Fruit fly (Drosophila melanogaster) whole organism, embryonic: ENCODE measurements around the gene CG34180.
A peak's percentile ranks its signal among the peaks of the same experiment; 100 is the strongest.

Source experiments
- Antp ChIP-seq: fragments of 200-800 bp; sonication (Bioruptor generic); optimal IDR thresholded peaks from 3 replicates; lab custom pipeline; 2016; ENCODE audit warnings: missing biosample characterization, missing genetic modification characterization
- BtbVII ChIP-seq: fragments of 200-800 bp; sonication (Bioruptor generic); optimal IDR thresholded peaks from 3 replicates; lab custom pipeline; 2017; ENCODE audit warnings: missing biosample characterization, mild to moderate bottlenecking, missing genetic modification characterization
- C15 ChIP-seq: fragments of 200-800 bp; sonication (Bioruptor generic); IDR thresholded peaks from 3 replicates; pipeline ENCODE4 v1.3.6; 2022; ENCODE audit warnings: missing biosample characterization, missing genetic modification characterization
- CG1024 ChIP-seq: fragments of 200-800 bp; sonication (Bioruptor generic); IDR thresholded peaks from 2 replicates; pipeline ENCODE4 v1.3.6; 2022; ENCODE audit warnings: missing biosample characterization, missing genetic modification characterization
- CG10366 ChIP-seq: fragments of 200-800 bp; sonication (Bioruptor generic); IDR thresholded peaks from 2 replicates; pipeline ENCODE4 v1.3.6; 2022; ENCODE audit warnings: missing biosample characterization, missing genetic modification characterization
- CG10654 ChIP-seq: fragments of 200-800 bp; sonication (Bioruptor generic); optimal IDR thresholded peaks from 2 replicates; lab custom pipeline; 2016; ENCODE audit warnings: missing biosample characterization, missing genetic modification characterization
- CG10959 ChIP-seq: fragments of 200-800 bp; sonication (Bioruptor generic); IDR thresholded peaks from 2 replicates; pipeline ENCODE4 v1.3.6; 2022; ENCODE audit warnings: missing biosample characterization, missing genetic modification characterization
- CG10979 ChIP-seq: fragments of 200-800 bp; sonication (Bioruptor generic); optimal IDR thresholded peaks from 2 replicates; lab custom pipeline; 2018; ENCODE audit warnings: missing biosample characterization, mild to moderate bottlenecking, missing genetic modification characterization, moderate library complexity
- CG12155 ChIP-seq: fragments of 200-800 bp; sonication (Bioruptor generic); optimal IDR thresholded peaks from 3 replicates; lab custom pipeline; 2016; ENCODE audit warnings: missing biosample characterization, missing genetic modification characterization
- CG13296 ChIP-seq: fragments of 200-800 bp; sonication (Bioruptor generic); optimal IDR thresholded peaks from 3 replicates; lab custom pipeline; 2018; ENCODE audit warnings: missing biosample characterization, mild to moderate bottlenecking, missing genetic modification characterization
- CG17912 ChIP-seq: fragments of 200-800 bp; sonication (Bioruptor generic); optimal IDR thresholded peaks from 2 replicates; lab custom pipeline; 2018; ENCODE audit warnings: missing biosample characterization, mild to moderate bottlenecking, missing genetic modification characterization
- CG18262 ChIP-seq: fragments of 200-800 bp; optimal IDR thresholded peaks from 3 replicates; lab custom pipeline; 2019; ENCODE audit warnings: missing biosample characterization, mild to moderate bottlenecking, missing genetic modification characterization, moderate library complexity
- CG18599 ChIP-seq: fragments of 200-800 bp; sonication (Bioruptor generic); optimal IDR thresholded peaks from 3 replicates; lab custom pipeline; 2017; ENCODE audit warnings: missing biosample characterization, missing genetic modification characterization, mild to moderate bottlenecking, moderate library complexity, missing genetic modification reagents
- CG2199 ChIP-seq: fragments of 200-800 bp; sonication (Bioruptor generic); IDR thresholded peaks from 3 replicates; pipeline ENCODE4 v1.3.6; 2022; ENCODE audit warnings: missing biosample characterization, missing genetic modification characterization
- CG3847 ChIP-seq: fragments of 200-800 bp; sonication (Bioruptor generic); IDR thresholded peaks from 2 replicates; pipeline ENCODE4 v1.3.6; 2022; ENCODE audit warnings: missing biosample characterization, missing genetic modification characterization
- CG5953 ChIP-seq: fragments of 200-800 bp; sonication (Bioruptor generic); IDR thresholded peaks from 2 replicates; pipeline ENCODE4 v1.3.6; 2022; ENCODE audit warnings: missing biosample characterization, missing genetic modification characterization
- CG6654 ChIP-seq: fragments of 200-800 bp; sonication (Bioruptor generic); optimal IDR thresholded peaks from 2 replicates; lab custom pipeline; 2017; ENCODE audit warnings: missing biosample characterization, mild to moderate bottlenecking, missing genetic modification characterization
- CG6791 ChIP-seq: fragments of 200-800 bp; sonication (Bioruptor generic); IDR thresholded peaks from 3 replicates; pipeline ENCODE4 v1.3.6; 2022; ENCODE audit warnings: missing biosample characterization, missing genetic modification characterization; ENCODE audit not compliant: partially characterized antibody
- CG7928 ChIP-seq: fragments of 200-800 bp; sonication (Bioruptor generic); optimal IDR thresholded peaks from 2 replicates; lab custom pipeline; 2017; ENCODE audit warnings: missing biosample characterization, mild to moderate bottlenecking, missing genetic modification characterization
- D19A ChIP-seq: fragments of 200-800 bp; optimal IDR thresholded peaks from 3 replicates; lab custom pipeline; 2019; ENCODE audit warnings: missing biosample characterization, mild to moderate bottlenecking, missing genetic modification characterization, moderate library complexity
- Fer3 ChIP-seq: fragments of 200-800 bp; sonication (Bioruptor generic); optimal IDR thresholded peaks from 2 replicates; lab custom pipeline; 2018; ENCODE audit warnings: missing biosample characterization, mild to moderate bottlenecking, missing genetic modification characterization, moderate library complexity
- H15 ChIP-seq: fragments of 200-800 bp; sonication (Bioruptor generic); IDR thresholded peaks from 3 replicates; pipeline ENCODE4 v1.3.6; 2022; ENCODE audit warnings: missing biosample characterization, missing genetic modification characterization
- H2.0 ChIP-seq: fragments of 200-800 bp; sonication (Bioruptor generic); IDR thresholded peaks from 2 replicates; pipeline ENCODE4 v1.3.6; 2022; ENCODE audit warnings: missing biosample characterization, missing genetic modification characterization
- Hand ChIP-seq: fragments of 200-800 bp; sonication (Bioruptor generic); optimal IDR thresholded peaks from 2 replicates; lab custom pipeline; 2017; ENCODE audit warnings: mild to moderate bottlenecking, missing biosample characterization, missing genetic modification reagents, missing genetic modification characterization
- MTF-1 ChIP-seq: fragments of 200-800 bp; sonication (Bioruptor generic); optimal IDR thresholded peaks from 2 replicates; lab custom pipeline; 2018; ENCODE audit warnings: missing biosample characterization, mild to moderate bottlenecking, missing genetic modification characterization, borderline replicate concordance
- NFAT ChIP-seq: fragments of 200-800 bp; sonication (Bioruptor generic); IDR thresholded peaks from 2 replicates; pipeline ENCODE4 v1.3.6; 2022; ENCODE audit warnings: missing biosample characterization, missing genetic modification characterization
- Nf-YC ChIP-seq: fragments of 200-800 bp; optimal IDR thresholded peaks from 3 replicates; lab custom pipeline; 2019; ENCODE audit warnings: missing biosample characterization, mild to moderate bottlenecking, missing genetic modification characterization, moderate library complexity
- Spps ChIP-seq: fragments of 200-800 bp; sonication (Bioruptor generic); optimal IDR thresholded peaks from 2 replicates; lab custom pipeline; 2018; ENCODE audit warnings: missing biosample characterization, mild to moderate bottlenecking, missing genetic modification characterization
- Vsx1 ChIP-seq: fragments of 200-800 bp; sonication (Bioruptor generic); optimal IDR thresholded peaks from 2 replicates; lab custom pipeline; 2017; ENCODE audit warnings: missing biosample characterization, mild to moderate bottlenecking, missing genetic modification characterization, missing genetic modification reagents
- YL-1 ChIP-seq: fragments of 200-800 bp; sonication (Bioruptor generic); optimal IDR thresholded peaks from 3 replicates; lab custom pipeline; 2017; ENCODE audit warnings: missing biosample characterization, mild to moderate bottlenecking, missing genetic modification characterization
- ab ChIP-seq: fragments of 200-800 bp; sonication (Bioruptor generic); optimal IDR thresholded peaks from 2 replicates; lab custom pipeline; 2016; ENCODE audit warnings: missing biosample characterization, missing genetic modification characterization
- ase ChIP-seq: fragments of 200-800 bp; sonication (Bioruptor generic); IDR thresholded peaks from 3 replicates; pipeline ENCODE4 v1.3.6; 2022; ENCODE audit warnings: missing biosample characterization, missing genetic modification characterization
- croc ChIP-seq: fragments of 200-800 bp; sonication (Bioruptor generic); conservative IDR thresholded peaks from 3 replicates; pipeline ENCODE4 v1.3.6; 2022; ENCODE audit warnings: missing biosample characterization, missing genetic modification characterization
- dimm ChIP-seq: fragments of 200-800 bp; sonication (Bioruptor generic); IDR thresholded peaks from 2 replicates; pipeline ENCODE4 v1.3.6; 2022; ENCODE audit warnings: missing biosample characterization, missing genetic modification characterization
- ewg ChIP-seq: fragments of 200-800 bp; sonication (Bioruptor generic); optimal IDR thresholded peaks from 3 replicates; lab custom pipeline; 2017; ENCODE audit warnings: mild to moderate bottlenecking, missing biosample characterization, missing genetic modification reagents, missing genetic modification characterization
- exex ChIP-seq: fragments of 200-800 bp; sonication (Bioruptor generic); optimal IDR thresholded peaks from 4 replicates; lab custom pipeline; 2018; ENCODE audit warnings: missing biosample characterization, mild to moderate bottlenecking, missing genetic modification characterization, moderate library complexity
- gcm ChIP-seq: fragments of 200-800 bp; sonication (Bioruptor generic); optimal IDR thresholded peaks from 2 replicates; lab custom pipeline; 2019; ENCODE audit warnings: missing biosample characterization, mild to moderate bottlenecking, missing genetic modification characterization, moderate library complexity
- gem ChIP-seq: fragments of 200-800 bp; sonication (Bioruptor generic); optimal IDR thresholded peaks from 2 replicates; lab custom pipeline; 2019; ENCODE audit warnings: missing biosample characterization, mild to moderate bottlenecking, missing genetic modification characterization, moderate library complexity
- ind ChIP-seq: fragments of 200-800 bp; sonication (Bioruptor generic); optimal IDR thresholded peaks from 3 replicates; lab custom pipeline; 2016; ENCODE audit warnings: missing biosample characterization, missing genetic modification characterization
- nau ChIP-seq: fragments of 200-800 bp; sonication (Bioruptor generic); optimal IDR thresholded peaks from 3 replicates; lab custom pipeline; 2017; ENCODE audit warnings: missing biosample characterization, mild to moderate bottlenecking, missing genetic modification characterization, missing genetic modification reagents
- pfk ChIP-seq: fragments of 200-800 bp; sonication (Bioruptor generic); optimal IDR thresholded peaks from 2 replicates; lab custom pipeline; 2018; ENCODE audit warnings: missing biosample characterization, mild to moderate bottlenecking, missing genetic modification characterization, moderate library complexity
- salm ChIP-seq: fragments of 200-800 bp; sonication (Bioruptor generic); optimal IDR thresholded peaks from 2 replicates; lab custom pipeline; 2018; ENCODE audit warnings: missing biosample characterization, mild to moderate bottlenecking, missing genetic modification characterization
- sc ChIP-seq, 3 experiments: fragments of >200 bp in 2 of 3; fragments of 200-800 bp in 1 of 3; sonication (Bioruptor generic) in 1 of 3; optimal IDR thresholded peaks; 2 replicates in 2 of 3; 3 replicates in 1 of 3; lab custom pipeline; 2017; ENCODE audit warnings: mild to moderate bottlenecking in 1 of 3, missing biosample characterization in 1 of 3, missing genetic modification characterization in 1 of 3, missing genetic modification reagents in 1 of 3
- schlank ChIP-seq: fragments of 200-800 bp; sonication (Bioruptor generic); optimal IDR thresholded peaks from 2 replicates; lab custom pipeline; 2018; ENCODE audit warnings: missing biosample characterization, mild to moderate bottlenecking, missing genetic modification characterization
- sim ChIP-seq: fragments of 200-800 bp; sonication (Bioruptor generic); IDR thresholded peaks from 2 replicates; pipeline ENCODE4 v1.3.6; 2022; ENCODE audit warnings: missing biosample characterization, missing genetic modification characterization
- slp2 ChIP-seq: fragments of 200-800 bp; sonication (Bioruptor generic); optimal IDR thresholded peaks from 2 replicates; lab custom pipeline; 2016; ENCODE audit warnings: missing biosample characterization, missing genetic modification characterization
- tgo ChIP-seq: fragments of 200-800 bp; sonication (Bioruptor generic); IDR thresholded peaks from 3 replicates; pipeline ENCODE4 v1.3.6; 2022; ENCODE audit warnings: missing biosample characterization, missing genetic modification characterization
- wek ChIP-seq: fragments of 200-800 bp; sonication (Bioruptor generic); optimal IDR thresholded peaks from 3 replicates; lab custom pipeline; 2018; ENCODE audit warnings: missing biosample characterization, mild to moderate bottlenecking, missing genetic modification characterization, moderate library complexity
- zfh2 ChIP-seq: fragments of 200-800 bp; sonication (Bioruptor generic); optimal IDR thresholded peaks from 2 replicates; lab custom pipeline; 2016; ENCODE audit warnings: missing biosample characterization, missing genetic modification characterization

Gene CG34180

dm6 chr2L:6045972-6046718 is 14.2 kb upstream of the CG34180 start, which contains the start of gene Pfas (continued):
- TF ChIP-seq pfk (GFP tag; lab: Kevin White, UChicago) (no peak), D19A (tag; lab: Kevin White, UChicago) (no peak), dimm (GFP tag; lab: Robert Waterston, UW) (no peak), nau (GFP tag; lab: Kevin White, UChicago) (no peak), CG2199 (GFP tag; lab: Robert Waterston, UW) (no peak), ind (GFP tag; lab: Kevin White, UChicago) (peak; percentile 55), CG10959 (GFP tag; lab: Robert Waterston, UW) (peak; percentile 54), CG3847 (GFP tag; lab: Robert Waterston, UW) (peak; percentile 63), Nf-YC (tag; lab: Kevin White, UChicago) (peak; percentile 76), H15 (no peak), Spps (no peak), NFAT (peak; percentile 54; the same call in 1 of the 2 replicates), CG10979 (tag; lab: Kevin White, UChicago) (peak; percentile 22), CG17912 (GFP tag; lab: Kevin White, UChicago) (peak; percentile 6), CG6791 (no peak), wek (no peak), CG18262 (tag; lab: Kevin White, UChicago) (peak; percentile 33), CG10654 (peak; percentile 30), CG18599 (no peak), gem (no peak), schlank (tag; lab: Kevin White, UChicago) (peak; percentile 45), CG6654 (GFP tag; lab: Kevin White, UChicago) (peak; percentile 70), zfh2 (GFP tag; lab: Kevin White, UChicago) (peak; percentile 72), Fer3 (peak; percentile 53), BtbVII (no peak), ase (GFP tag; lab: Robert Waterston, UW) (no peak), slp2 (no peak), CG10366 (peak; percentile 36; the same call in 1 of the 2 replicates), MTF-1 (peak; percentile 26), exex (tag; lab: Kevin White, UChicago) (peak; percentile 78), Vsx1 (GFP tag; lab: Kevin White, UChicago) (no peak), Antp (GFP tag; lab: Kevin White, UChicago) (peak; percentile 38), sc (optimal IDR thresholded peaks at IDR 0.05; lab: Kevin White, UChicago) (no peak), sc (GFP tag; optimal IDR thresholded peaks at IDR 0.05; lab: Kevin White, UChicago) (no peak), sim (GFP tag; lab: Robert Waterston, UW) (no peak), gcm (no peak), croc (GFP tag; lab: Robert Waterston, UW) (no peak), tgo (GFP tag; lab: Robert Waterston, UW) (no peak; the same call in 2 of the 3 replicates), ewg (GFP tag; lab: Kevin White, UChicago) (peak; percentile 6), CG7928 (GFP tag; lab: Kevin White, UChicago) (peak; percentile 10), salm (no peak), C15 (GFP tag; lab: Robert Waterston, UW) (no peak), Hand (peak; percentile 23), CG5953 (no peak), YL-1 (peak; percentile 65), CG13296 (GFP tag; lab: Kevin White, UChicago) (peak; percentile 26), CG1024 (no peak), H2.0 (GFP tag; lab: Robert Waterston, UW) (no peak), CG12155 (peak; percentile 52), ab (GFP tag; lab: Kevin White, UChicago) (no peak)
